Worm (Caenorhabditis elegans): ENCODE results near the gene sir-2.3.

sir-2.3 gene

DNA sequence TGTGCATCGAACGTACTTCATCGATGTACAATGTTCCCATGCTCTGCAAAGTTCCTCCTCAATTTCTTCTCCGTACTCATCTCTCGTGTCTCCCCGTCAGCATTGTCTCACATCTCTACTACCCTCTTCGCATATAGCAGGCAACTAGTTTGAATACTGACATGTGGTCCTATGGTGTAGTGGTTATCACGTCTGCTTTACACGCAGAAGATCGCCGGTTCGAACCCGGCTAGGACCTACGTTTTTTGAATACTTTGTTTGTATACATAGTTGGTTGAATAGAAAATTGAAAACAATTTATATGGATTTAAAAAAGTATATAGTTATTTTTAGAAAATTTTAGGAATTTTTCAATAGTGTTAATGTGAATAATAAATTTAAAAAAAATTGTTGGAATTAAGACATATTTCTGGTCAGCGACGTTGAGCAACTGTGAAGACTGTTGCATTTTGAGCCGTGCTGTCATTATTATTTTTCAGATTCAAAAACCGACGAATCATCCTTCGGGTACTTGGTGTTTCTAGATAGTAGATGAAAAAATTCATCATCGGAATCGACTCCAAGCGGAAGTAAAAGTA lies 24.5 kb upstream of the sir-2.3 start (continued):
- TF ChIP-seq zip-11 (GFP tag; IDR thresholded peaks at IDR 0.05) = peak; percentile 65; the same call in 1 of the 2 replicates
- peak; percentile 91 for TF ChIP-seq D1046.2 (GFP tag; IDR thresholded peaks at IDR 0.05)
- TF ChIP-seq aha-1 (tag) = peak; percentile 80
- TF ChIP-seq nhr-237 (tag; optimal IDR thresholded peaks at IDR 0.05) = no peak
- no peak for TF ChIP-seq attf-4 (tag; optimal IDR thresholded peaks at IDR 0.05)
- TF ChIP-seq T26A8.4 (GFP tag; IDR thresholded peaks at IDR 0.05) = no peak
- TF ChIP-seq Y5F2A.4 (GFP tag; optimal IDR thresholded peaks at IDR 0.05) = peak; percentile 81
- TF ChIP-seq F49E8.2 (tag; optimal IDR thresholded peaks at IDR 0.05; ENCODE audit: borderline replicate concordance) = peak; percentile 87
- peak; percentile 87 to 97 for TF ChIP-seq daf-16 (GFP tag; optimal IDR thresholded peaks at IDR 0.05)
- peak; percentile 89 for TF ChIP-seq daf-16 (tag; optimal IDR thresholded peaks at IDR 0.05)
- TF ChIP-seq ama-1 (optimal IDR thresholded peaks at IDR 0.05) = no peak
- TF ChIP-seq hlh-30 (tag; optimal IDR thresholded peaks at IDR 0.05; ENCODE audit: insufficient read depth) = peak; percentile 83
- no peak for TF ChIP-seq ceh-62 (tag; optimal IDR thresholded peaks at IDR 0.05)
- TF ChIP-seq F10B5.3 (tag; optimal IDR thresholded peaks at IDR 0.05) = peak; percentile 82
- TF ChIP-seq dmd-9 (GFP tag; IDR thresholded peaks at IDR 0.05) = peak; percentile 72; the same call in 1 of the 2 replicates
- TF ChIP-seq spr-3 (GFP tag; optimal IDR thresholded peaks at IDR 0.05) = peak; percentile 83
- TF ChIP-seq lir-3 (tag; optimal IDR thresholded peaks at IDR 0.05) = peak; percentile 89
- peak; percentile 87 for TF ChIP-seq ZK337.2 (GFP tag; IDR thresholded peaks at IDR 0.05)
- no peak for TF ChIP-seq ceh-82 (tag; optimal IDR thresholded peaks at IDR 0.05)
- no peak for TF ChIP-seq zag-1 (tag; optimal IDR thresholded peaks at IDR 0.05)
- peak; percentile 89 for TF ChIP-seq lin-1 (GFP tag; IDR thresholded peaks at IDR 0.05)
- peak; percentile 94 for TF ChIP-seq dve-1 (tag; optimal IDR thresholded peaks at IDR 0.05; ENCODE audit: insufficient read depth)
- TF ChIP-seq ceh-20 (GFP tag; IDR thresholded peaks at IDR 0.05) = peak; percentile 85
- TF ChIP-seq unc-39 (tag; optimal IDR thresholded peaks at IDR 0.05) = no peak
- peak; percentile 97 for TF ChIP-seq daf-19 (GFP tag; conservative IDR thresholded peaks at IDR 0.05)
- peak; percentile 23 for TF ChIP-seq ces-1 (GFP tag; optimal IDR thresholded peaks at IDR 0.05)
- TF ChIP-seq hmg-1.1 (GFP tag; IDR thresholded peaks at IDR 0.05) = peak; percentile 98
- no peak for TF ChIP-seq nhr-10 (tag; optimal IDR thresholded peaks at IDR 0.05)
- peak; percentile 20 for TF ChIP-seq cey-2 (tag; optimal IDR thresholded peaks at IDR 0.05; ENCODE audit: borderline replicate concordance, insufficient read depth)
- TF ChIP-seq nhr-28 (tag; optimal IDR thresholded peaks at IDR 0.05) = peak; percentile 57
- peak; percentile 88 for TF ChIP-seq ztf-7 (tag; optimal IDR thresholded peaks at IDR 0.05)
- TF ChIP-seq fkh-10 (GFP tag; optimal IDR thresholded peaks at IDR 0.05) = peak; percentile 31
- TF ChIP-seq ceh-44 (GFP tag; IDR thresholded peaks at IDR 0.05) = peak; percentile 87
- no peak for TF ChIP-seq skn-1 (tag; optimal IDR thresholded peaks at IDR 0.05)
- peak; percentile 81 for TF ChIP-seq T20F7.1 (GFP tag; optimal IDR thresholded peaks at IDR 0.05)
- peak; percentile 72 for TF ChIP-seq mxl-3 (GFP tag; optimal IDR thresholded peaks at IDR 0.05)
- no peak for TF ChIP-seq hlh-11 (tag; optimal IDR thresholded peaks at IDR 0.05)
- TF ChIP-seq tra-1 (GFP tag; IDR thresholded peaks at IDR 0.05) = peak; percentile 96
- TF ChIP-seq R02D3.7 (tag; optimal IDR thresholded peaks at IDR 0.05) = no peak
- TF ChIP-seq hif-1 (tag; optimal IDR thresholded peaks at IDR 0.05) = no peak
- peak; percentile 62 for TF ChIP-seq zip-2 (tag; optimal IDR thresholded peaks at IDR 0.05)
- TF ChIP-seq mdl-1 (tag; optimal IDR thresholded peaks at IDR 0.05) = peak; percentile 42 to 64
- peak; percentile 77 for TF ChIP-seq nhr-42 (GFP tag; IDR thresholded peaks at IDR 0.05)
- peak; percentile 90 for TF ChIP-seq sdz-12 (GFP tag; optimal IDR thresholded peaks at IDR 0.05)
- peak; percentile 92 for TF ChIP-seq snpc-1.2 (GFP tag; IDR thresholded peaks at IDR 0.05)
- TF ChIP-seq nhr-76 (tag; optimal IDR thresholded peaks at IDR 0.05) = no peak
- TF ChIP-seq dmd-6 (GFP tag; IDR thresholded peaks at IDR 0.05) = peak; percentile 76
- peak; percentile 92 for TF ChIP-seq madf-9 (GFP tag; conservative IDR thresholded peaks at IDR 0.05)
- TF ChIP-seq daf-12 (tag; optimal IDR thresholded peaks at IDR 0.05) = no peak
- TF ChIP-seq pha-4 (GFP tag; IDR thresholded peaks at IDR 0.05) = no peak; the same call in none of the 2 replicates
- peak; percentile 12 for TF ChIP-seq pha-4 (tag; optimal IDR thresholded peaks at IDR 0.05)

All from whole organism, L4 larva.